Worm (Caenorhabditis elegans): ENCODE measurements around the gene xtr-2.

ce11 chrX:12299834-12300233 lies 15.5 kb upstream of the xtr-2 start, which contains the start of gene W06D11.5:
- no peak for TF ChIP-seq ceh-13 (GFP tag; optimal IDR thresholded peaks at IDR 0.05)
- TF ChIP-seq ama-1 (optimal IDR thresholded peaks at IDR 0.05), result no peak
- TF ChIP-seq tra-4 (tag; optimal IDR thresholded peaks at IDR 0.05), result no peak
- TF ChIP-seq hmg-4 (GFP tag; optimal IDR thresholded peaks at IDR 0.05), result no peak
- no peak for TF ChIP-seq F13C5.2 (tag; optimal IDR thresholded peaks at IDR 0.05)

Measured in whole organism, early embryonic.